Worm (Caenorhabditis elegans): Measurements from ENCODE around the gene Y116A8C.38.

The Y116A8C.38 gene

ce11 chrIV:17099113-17099512, 32.2 kb upstream of the Y116A8C.38 start (continued):
- TF ChIP-seq nhr-232 (tag; optimal IDR thresholded peaks at IDR 0.05), result no peak
- no peak for TF ChIP-seq ama-1 (optimal IDR thresholded peaks at IDR 0.05)
- no peak for TF ChIP-seq pros-1 (tag; optimal IDR thresholded peaks at IDR 0.05)
- TF ChIP-seq ceh-45 (GFP tag; IDR thresholded peaks at IDR 0.05), result no peak
- TF ChIP-seq ceh-31 (tag; optimal IDR thresholded peaks at IDR 0.05), result peak; percentile 75
- no peak for TF ChIP-seq pha-4 (tag; optimal IDR thresholded peaks at IDR 0.05)
- no peak for TF ChIP-seq F13H6.1 (tag; optimal IDR thresholded peaks at IDR 0.05)
- TF ChIP-seq ceh-9 (tag; optimal IDR thresholded peaks at IDR 0.05), result no peak
- no peak for TF ChIP-seq pqm-1 (tag; optimal IDR thresholded peaks at IDR 0.05)
- peak; percentile 38 for TF ChIP-seq zip-5 (tag; optimal IDR thresholded peaks at IDR 0.05)
- no peak for TF ChIP-seq sox-2 (GFP tag; IDR thresholded peaks at IDR 0.05)
- no peak for TF ChIP-seq syd-9 (tag; optimal IDR thresholded peaks at IDR 0.05)
- TF ChIP-seq pha-2 (tag; optimal IDR thresholded peaks at IDR 0.05), result no peak
- no peak for TF ChIP-seq npax-4 (tag; optimal IDR thresholded peaks at IDR 0.05)
- peak; percentile 18 for TF ChIP-seq ahr-1 (tag; optimal IDR thresholded peaks at IDR 0.05)
- no peak for TF ChIP-seq elt-4 (tag; optimal IDR thresholded peaks at IDR 0.05)
- no peak for TF ChIP-seq pat-9 (tag; optimal IDR thresholded peaks at IDR 0.05)
- TF ChIP-seq tbx-7 (tag; optimal IDR thresholded peaks at IDR 0.05), result peak; percentile 52
- TF ChIP-seq dmd-4 (tag; optimal IDR thresholded peaks at IDR 0.05; ENCODE audit: borderline replicate concordance), result no peak
- TF ChIP-seq Y22D7AL.16 (tag; optimal IDR thresholded peaks at IDR 0.05), result no peak
- peak; percentile 26 for TF ChIP-seq rnt-1 (tag; optimal IDR thresholded peaks at IDR 0.05)
- peak; percentile 65 for TF ChIP-seq C08G9.2 (tag; optimal IDR thresholded peaks at IDR 0.05)
- TF ChIP-seq fax-1 (tag; optimal IDR thresholded peaks at IDR 0.05), result peak; percentile 61
- no peak for TF ChIP-seq sox-4 (tag; optimal IDR thresholded peaks at IDR 0.05)
- no peak for TF ChIP-seq T23F11.4 (GFP tag; optimal IDR thresholded peaks at IDR 0.05)
- TF ChIP-seq pax-1 (tag; optimal IDR thresholded peaks at IDR 0.05), result no peak
- TF ChIP-seq ceh-19 (GFP tag; optimal IDR thresholded peaks at IDR 0.05), result no peak
- no peak for TF ChIP-seq C38D4.7 (GFP tag; optimal IDR thresholded peaks at IDR 0.05)
- TF ChIP-seq hlh-6 (tag; optimal IDR thresholded peaks at IDR 0.05), result peak; percentile 43
- peak; percentile 84 for TF ChIP-seq ref-2 (tag; optimal IDR thresholded peaks at IDR 0.05)
- no peak for TF ChIP-seq odd-2 (tag; optimal IDR thresholded peaks at IDR 0.05)
- no peak for TF ChIP-seq ztf-16 (tag; optimal IDR thresholded peaks at IDR 0.05)
- TF ChIP-seq fkh-10 (GFP tag; optimal IDR thresholded peaks at IDR 0.05), result no peak
- no peak for TF ChIP-seq sdc-2 (tag; optimal IDR thresholded peaks at IDR 0.05)
- no peak for TF ChIP-seq ttx-3 (tag; optimal IDR thresholded peaks at IDR 0.05)

- TF ChIP-seq C38D4.7 (GFP tag; optimal IDR thresholded peaks at IDR 0.05) (no peak), ama-1 (optimal IDR thresholded peaks at IDR 0.05) (no peak), fax-1 (tag; optimal IDR thresholded peaks at IDR 0.05) (no peak), ets-4 (tag; optimal IDR thresholded peaks at IDR 0.05) (no peak), ztf-16 (tag; optimal IDR thresholded peaks at IDR 0.05) (no peak), nfya-1 (tag; optimal IDR thresholded peaks at IDR 0.05) (no peak), sdc-2 (tag; optimal IDR thresholded peaks at IDR 0.05) (no peak), hlh-30 (tag; optimal IDR thresholded peaks at IDR 0.05; ENCODE audit: insufficient read depth) (no peak), unc-55 (GFP tag; optimal IDR thresholded peaks at IDR 0.05) (no peak), hlh-6 (tag; optimal IDR thresholded peaks at IDR 0.05) (no peak), pqm-1 (tag; optimal IDR thresholded peaks at IDR 0.05) (no peak), madf-2 (tag; optimal IDR thresholded peaks at IDR 0.05) (no peak), Y22D7AL.16 (tag; optimal IDR thresholded peaks at IDR 0.05) (no peak), ceh-31 (tag; optimal IDR thresholded peaks at IDR 0.05) (no peak), ceh-19 (GFP tag; optimal IDR thresholded peaks at IDR 0.05) (no peak), pha-2 (tag; optimal IDR thresholded peaks at IDR 0.05) (no peak), hlh-8 (tag; optimal IDR thresholded peaks at IDR 0.05) (no peak)
Measured at ce11 chrIV:17100148-17100547, 31.2 kb upstream of the Y116A8C.38 start, which contains the start of gene bca-2. TSS of gene bca-2 (minus strand) at chrIV:17100248.
